Fruit fly (Drosophila melanogaster): ENCODE results near the gene CG31301.

The CG31301 gene

dm6 chr3R:15346018-15346383 lies at the start of gene CG31301, which contains the start of gene Surf4:
TSS of gene CG31301 (plus strand) at chr3R:15346205.
TSS of gene Surf4 (minus strand) at chr3R:15346176.
- no peak for TF ChIP-seq noc (tag; optimal IDR thresholded peaks at IDR 0.05)

dm6 chr3R:15297904-15298303 lies 48.1 kb upstream of the CG31301 start:
- TF ChIP-seq noc (tag; optimal IDR thresholded peaks at IDR 0.05) = peak; percentile 51

- no peak for TF ChIP-seq noc (tag; optimal IDR thresholded peaks at IDR 0.05)
These were observed 40.8 kb upstream of the CG31301 start for dm6 chr3R:15305246-15305645.

dm6 chr3R:15309924-15310323 lies 36.1 kb upstream of the CG31301 start, which contains the start of gene Tm2:
TSS of gene Tm2 (plus strand) at chr3R:15310193.
- no peak for TF ChIP-seq noc (tag; optimal IDR thresholded peaks at IDR 0.05)

- TF ChIP-seq noc (tag; optimal IDR thresholded peaks at IDR 0.05) = no peak
These were observed 35.3 kb upstream of the CG31301 start for dm6 chr3R:15310695-15311094.

dm6 chr3R:15313836-15314235 lies 32.2 kb upstream of the CG31301 start:
- TF ChIP-seq noc (tag; optimal IDR thresholded peaks at IDR 0.05) = no peak

dm6 chr3R:15316326-15316725 lies 29.7 kb upstream of the CG31301 start, which contains the start of gene CG14866:
TSS of gene CG14866 (plus strand) at chr3R:15316471.
- no peak for TF ChIP-seq noc (tag; optimal IDR thresholded peaks at IDR 0.05)

- TF ChIP-seq noc (tag; optimal IDR thresholded peaks at IDR 0.05) = peak; percentile 62
These were observed 25.9 kb upstream of the CG31301 start, which contains the start of the genes CG6276 and CG44040 for dm6 chr3R:15319912-15320746. TSS of gene CG6276 (minus strand) at chr3R:15320069. TSS of gene CG44040 (plus strand) at chr3R:15320378.

dm6 chr3R:15320747-15321085 lies 25.3 kb upstream of the CG31301 start, which contains the start of gene ear:
TSS of gene ear (plus strand) at chr3R:15320756.
- TF ChIP-seq noc (tag; optimal IDR thresholded peaks at IDR 0.05) = no peak

- no peak for TF ChIP-seq noc (tag; optimal IDR thresholded peaks at IDR 0.05)
These were observed 17.8 kb upstream of the CG31301 start, which contains the start of the genes CG6236 and ea for dm6 chr3R:15328083-15328779. TSS of gene CG6236 (minus strand) at chr3R:15328269. TSS of gene ea (plus strand) at chr3R:15328729.

dm6 chr3R:15330472-15330871 lies 15.5 kb upstream of the CG31301 start, which contains the start of gene mRpL9:
TSS of gene mRpL9 (plus strand) at chr3R:15330738.
- no peak for TF ChIP-seq noc (tag; optimal IDR thresholded peaks at IDR 0.05)

dm6 chr3R:15332994-15333393 lies 13.0 kb upstream of the CG31301 start, which contains the start of the genes Fkbp39 and Cyfip:
TSS of gene Fkbp39 (minus strand) at chr3R:15333133.
TSS of gene Cyfip (plus strand) at chr3R:15333266.
- no peak for TF ChIP-seq noc (tag; optimal IDR thresholded peaks at IDR 0.05)

dm6 chr3R:15339111-15339510 lies 6.9 kb upstream of the CG31301 start:
- no peak for TF ChIP-seq noc (tag; optimal IDR thresholded peaks at IDR 0.05)

dm6 chr3R:15340052-15340732 lies 5.8 kb upstream of the CG31301 start, which contains the start of gene SerRS-m:
TSS of gene SerRS-m (plus strand) at chr3R:15340667.
- TF ChIP-seq noc (tag; optimal IDR thresholded peaks at IDR 0.05) = no peak

dm6 chr3R:15342432-15342925 lies 3.5 kb upstream of the CG31301 start:
- TF ChIP-seq noc (tag; optimal IDR thresholded peaks at IDR 0.05) = no peak

Measured in whole organism, larva.